Fruit fly (Drosophila melanogaster) whole organism, embryonic: ENCODE results near the gene Bace.

Experiments
- B-H1 ChIP-seq: fragments of 200-800 bp; sonication (Bioruptor generic); IDR thresholded peaks from 3 replicates; pipeline ENCODE4 v1.3.6; 2022; ENCODE audit warnings: missing biosample characterization, missing genetic modification characterization
- CG10565 ChIP-seq: fragments of 200-800 bp; sonication (Bioruptor generic); optimal IDR thresholded peaks from 3 replicates; lab custom pipeline; 2016; ENCODE audit warnings: missing biosample characterization, mild to moderate bottlenecking, missing genetic modification characterization
- CG12299 ChIP-seq: fragments of 200-800 bp; sonication (Bioruptor generic); optimal IDR thresholded peaks from 2 replicates; lab custom pipeline; 2018; ENCODE audit warnings: missing biosample characterization, mild to moderate bottlenecking, missing genetic modification characterization
- CG12769 ChIP-seq: fragments of 200-800 bp; sonication (Bioruptor generic); optimal IDR thresholded peaks from 2 replicates; lab custom pipeline; 2019; ENCODE audit warnings: missing biosample characterization, mild to moderate bottlenecking, missing genetic modification characterization, moderate library complexity
- CG13894 ChIP-seq: fragments of 200-800 bp; sonication (Bioruptor generic); optimal IDR thresholded peaks from 3 replicates; lab custom pipeline; 2018; ENCODE audit warnings: missing biosample characterization, mild to moderate bottlenecking, missing genetic modification characterization, moderate library complexity
- CG16813 ChIP-seq: fragments of 200-800 bp; sonication (Bioruptor generic); IDR thresholded peaks from 3 replicates; pipeline ENCODE4 v1.3.6; 2022; ENCODE audit warnings: missing biosample characterization, missing genetic modification characterization; ENCODE audit not compliant: partially characterized antibody
- CG16815 ChIP-seq: fragments of 200-800 bp; sonication (Bioruptor generic); optimal IDR thresholded peaks from 3 replicates; lab custom pipeline; 2017; ENCODE audit warnings: missing biosample characterization, mild to moderate bottlenecking, missing genetic modification characterization
- CG16863 ChIP-seq: fragments of 200-800 bp; sonication (Bioruptor generic); optimal IDR thresholded peaks from 3 replicates; lab custom pipeline; 2016; ENCODE audit warnings: missing biosample characterization, missing genetic modification characterization
- CG17328 ChIP-seq: fragments of 200-800 bp; sonication (Bioruptor generic); IDR thresholded peaks from 2 replicates; pipeline ENCODE4 v1.3.6; 2022; ENCODE audit warnings: missing biosample characterization, missing genetic modification characterization
- CG17802 ChIP-seq: fragments of 200-800 bp; sonication (Bioruptor generic); optimal IDR thresholded peaks from 2 replicates; lab custom pipeline; 2018; ENCODE audit warnings: missing biosample characterization, mild to moderate bottlenecking, missing genetic modification characterization, moderate library complexity
- CG31388 ChIP-seq: fragments of 200-800 bp; sonication (Bioruptor generic); optimal IDR thresholded peaks from 2 replicates; lab custom pipeline; 2016; ENCODE audit warnings: missing biosample characterization, missing genetic modification characterization
- CG3163 ChIP-seq: fragments of 200-800 bp; sonication (Bioruptor generic); optimal IDR thresholded peaks from 3 replicates; lab custom pipeline; 2016; ENCODE audit warnings: missing biosample characterization, missing genetic modification characterization
- CG33557 ChIP-seq: fragments of 200-800 bp; sonication (Bioruptor generic); optimal IDR thresholded peaks from 2 replicates; lab custom pipeline; 2019; ENCODE audit warnings: missing biosample characterization, mild to moderate bottlenecking, missing genetic modification characterization, moderate library complexity
- CG3726 ChIP-seq: fragments of 200-800 bp; sonication (Bioruptor generic); IDR thresholded peaks from 3 replicates; pipeline ENCODE4, ENCODE4 v1.3.6; 2022; ENCODE audit warnings: missing biosample characterization, missing genetic modification characterization
- CG5180 ChIP-seq: fragments of 200-800 bp; sonication (Bioruptor generic); optimal IDR thresholded peaks from 3 replicates; lab custom pipeline; 2017; ENCODE audit warnings: missing biosample characterization, missing genetic modification characterization, mild to moderate bottlenecking, moderate library complexity, missing genetic modification reagents
- CG7357 ChIP-seq: fragments of 200-800 bp; sonication (Bioruptor generic); IDR thresholded peaks from 3 replicates; pipeline ENCODE4 v1.3.6; 2022; ENCODE audit warnings: missing biosample characterization, missing genetic modification characterization
- CkIIα-i1 ChIP-seq: fragments of 200-800 bp; sonication (Bioruptor generic); IDR thresholded peaks from 2 replicates; pipeline ENCODE4 v1.3.6; 2022; ENCODE audit warnings: missing biosample characterization, missing genetic modification characterization
- Dfd ChIP-seq, 2 experiments: fragments of >200 bp; optimal IDR thresholded peaks; 2 replicates each; lab custom pipeline; 2017; ENCODE audit warnings: missing biosample characterization in 2 of 2, missing genetic modification characterization in 2 of 2
- Dip3 ChIP-seq: fragments of 200-800 bp; sonication (Bioruptor generic); optimal IDR thresholded peaks from 3 replicates; lab custom pipeline; 2016; ENCODE audit warnings: missing biosample characterization, missing genetic modification characterization
- Fer2 ChIP-seq: fragments of 200-800 bp; sonication (Bioruptor generic); optimal IDR thresholded peaks from 2 replicates; lab custom pipeline; 2018; ENCODE audit warnings: missing biosample characterization, mild to moderate bottlenecking, missing genetic modification characterization, moderate library complexity
- Gsc ChIP-seq: fragments of 200-800 bp; sonication (Bioruptor generic); IDR thresholded peaks from 2 replicates; pipeline ENCODE4 v1.3.6; 2022; ENCODE audit warnings: missing biosample characterization, missing genetic modification characterization
- HLH54F ChIP-seq: fragments of 200-800 bp; sonication (Bioruptor generic); optimal IDR thresholded peaks from 3 replicates; lab custom pipeline; 2016; ENCODE audit warnings: missing biosample characterization, missing genetic modification characterization
- Hr39 ChIP-seq: fragments of >200 bp; optimal IDR thresholded peaks from 2 replicates; lab custom pipeline; 2017
- NC2α ChIP-seq: fragments of 200-800 bp; sonication (Bioruptor generic); optimal IDR thresholded peaks from 2 replicates; lab custom pipeline; 2016; ENCODE audit warnings: missing biosample characterization, missing genetic modification characterization
- Nf-YA ChIP-seq: fragments of 200-800 bp; sonication (Bioruptor generic); IDR thresholded peaks from 2 replicates; pipeline ENCODE4 v1.3.6; 2022; ENCODE audit warnings: missing biosample characterization, missing genetic modification characterization
- Opbp ChIP-seq: fragments of 200-800 bp; sonication (Bioruptor generic); IDR thresholded peaks from 3 replicates; pipeline ENCODE4 v1.3.6; 2022; ENCODE audit warnings: missing biosample characterization, missing genetic modification characterization; ENCODE audit not compliant: partially characterized antibody
- Sry-β ChIP-seq: fragments of 200-800 bp; sonication (Bioruptor generic); optimal IDR thresholded peaks from 2 replicates; lab custom pipeline; 2018; ENCODE audit warnings: missing biosample characterization, mild to moderate bottlenecking, missing genetic modification characterization, moderate library complexity
- amos ChIP-seq: fragments of 200-800 bp; sonication (Bioruptor generic); IDR thresholded peaks from 2 replicates; pipeline ENCODE4 v1.3.6; 2022; ENCODE audit warnings: missing biosample characterization, missing genetic modification characterization; ENCODE audit not compliant: partially characterized antibody
- ara ChIP-seq: fragments of 200-800 bp; sonication (Bioruptor generic); IDR thresholded peaks from 2 replicates; pipeline ENCODE4 v1.3.6; 2022; ENCODE audit warnings: missing biosample characterization, missing genetic modification characterization
- ci ChIP-seq: fragments of 200-800 bp; sonication (Bioruptor generic); IDR thresholded peaks from 3 replicates; pipeline ENCODE4 v1.3.6; 2022; ENCODE audit warnings: missing biosample characterization, missing genetic modification characterization
- crp ChIP-seq, 2 experiments: fragments of 200-800 bp; sonication (Bioruptor generic); optimal IDR thresholded peaks; 2 replicates in 1 of 2; 3 replicates in 1 of 2; lab custom pipeline; 2017; ENCODE audit warnings: missing biosample characterization in 2 of 2, missing genetic modification characterization in 2 of 2, mild to moderate bottlenecking in 1 of 2, moderate library complexity in 1 of 2
- da ChIP-seq: fragments of 200-800 bp; sonication (Bioruptor generic); optimal IDR thresholded peaks from 2 replicates; lab custom pipeline; 2016; ENCODE audit warnings: missing biosample characterization, missing genetic modification characterization
- dati ChIP-seq: fragments of 200-800 bp; sonication (Bioruptor generic); IDR thresholded peaks from 2 replicates; pipeline ENCODE4 v1.3.6; 2022; ENCODE audit warnings: missing biosample characterization, missing genetic modification characterization
- ems ChIP-seq: fragments of 200-800 bp; sonication (Bioruptor generic); optimal IDR thresholded peaks from 3 replicates; lab custom pipeline; 2016; ENCODE audit warnings: missing biosample characterization, missing genetic modification characterization
- exex ChIP-seq: fragments of 200-800 bp; sonication (Bioruptor generic); optimal IDR thresholded peaks from 4 replicates; lab custom pipeline; 2018; ENCODE audit warnings: missing biosample characterization, mild to moderate bottlenecking, missing genetic modification characterization, moderate library complexity
- ftz-f1 ChIP-seq: fragments of 200-800 bp; sonication (Bioruptor generic); optimal IDR thresholded peaks from 2 replicates; lab custom pipeline; 2016; ENCODE audit warnings: missing biosample characterization, missing genetic modification characterization
- gro ChIP-seq: fragments of 200-800 bp; sonication (Bioruptor generic); optimal IDR thresholded peaks from 2 replicates; lab custom pipeline; 2016; ENCODE audit warnings: missing biosample characterization, missing genetic modification characterization
- h ChIP-seq: fragments of >200 bp; optimal IDR thresholded peaks from 2 replicates; lab custom pipeline; 2017
- hbn ChIP-seq: fragments of 200-800 bp; sonication (Bioruptor generic); IDR thresholded peaks from 2 replicates; pipeline ENCODE4 v1.3.6; 2022; ENCODE audit warnings: missing biosample characterization, missing genetic modification characterization; ENCODE audit not compliant: partially characterized antibody
- klu ChIP-seq: fragments of 200-800 bp; sonication (Bioruptor generic); IDR thresholded peaks from 2 replicates; pipeline ENCODE4 v1.3.6; 2022; ENCODE audit warnings: missing biosample characterization, missing genetic modification characterization
- lab ChIP-seq: fragments of 200-800 bp; sonication (Bioruptor generic); optimal IDR thresholded peaks from 3 replicates; lab custom pipeline; 2017; ENCODE audit warnings: missing biosample characterization, missing genetic modification characterization, mild to moderate bottlenecking, moderate library complexity, missing genetic modification reagents
- nau ChIP-seq: fragments of 200-800 bp; sonication (Bioruptor generic); optimal IDR thresholded peaks from 3 replicates; lab custom pipeline; 2017; ENCODE audit warnings: missing biosample characterization, mild to moderate bottlenecking, missing genetic modification characterization, missing genetic modification reagents
- prd ChIP-seq, 3 experiments: fragments of >200 bp in 2 of 3; fragments of 200-800 bp in 1 of 3; sonication (Bioruptor generic) in 1 of 3; optimal IDR thresholded peaks in 2 of 3; IDR thresholded peaks in 1 of 3; 2 replicates in 2 of 3; 3 replicates in 1 of 3; pipeline versions ENCODE4 v1.3.6 to Lab custom; 2017 to 2022; ENCODE audit warnings: missing biosample characterization in 1 of 3, missing genetic modification characterization in 1 of 3
- psq ChIP-seq: fragments of 200-800 bp; sonication (Bioruptor generic); optimal IDR thresholded peaks from 2 replicates; lab custom pipeline; 2017; ENCODE audit warnings: missing biosample characterization, missing genetic modification characterization
- sr ChIP-seq: fragments of 200-800 bp; sonication (Bioruptor generic); IDR thresholded peaks from 3 replicates; pipeline ENCODE4 v1.3.6; 2022; ENCODE audit warnings: missing biosample characterization, missing genetic modification characterization
- ttk ChIP-seq: fragments of 200-800 bp; sonication (Bioruptor generic); IDR thresholded peaks from 2 replicates; pipeline ENCODE4 v2.1.2; 2022; ENCODE audit warnings: missing biosample characterization, missing genetic modification characterization
- twi ChIP-seq: fragments of 200-800 bp; optimal IDR thresholded peaks from 2 replicates; lab custom pipeline; 2019; ENCODE audit warnings: missing biosample characterization, mild to moderate bottlenecking, missing genetic modification characterization, moderate library complexity
- tx ChIP-seq: fragments of 200-800 bp; sonication (Bioruptor generic); optimal IDR thresholded peaks from 2 replicates; lab custom pipeline; 2016; ENCODE audit warnings: missing biosample characterization, missing genetic modification characterization
- unc-4 ChIP-seq: fragments of 200-800 bp; sonication (Bioruptor generic); IDR thresholded peaks from 2 replicates; pipeline ENCODE4 v1.3.6; 2022; ENCODE audit warnings: missing biosample characterization, missing genetic modification characterization; ENCODE audit not compliant: partially characterized antibody

Gene Bace

dm6 chr2L:8534515-8535295, 38.6 kb upstream of the Bace start (continued):
- TF ChIP-seq CkIIα-i1 (GFP tag; lab: Robert Waterston, UW) (peak; percentile 65; the same call in 1 of the 2 replicates), Nf-YA (peak; percentile 93), twi (tag; lab: Kevin White, UChicago) (peak; percentile 91), ci (peak; percentile 96), unc-4 (GFP tag; lab: Robert Waterston, UW) (peak; percentile 34), hbn (GFP tag; lab: Robert Waterston, UW) (peak; percentile 43), CG12299 (tag; lab: Kevin White, UChicago) (peak; percentile 93), CG31388 (peak; percentile 90), CG3163 (GFP tag; lab: Kevin White, UChicago) (peak; percentile 91), CG7357 (GFP tag; lab: Robert Waterston, UW) (peak; percentile 89), klu (GFP tag; lab: Robert Waterston, UW) (peak; percentile 82), ftz-f1 (GFP tag; lab: Kevin White, UChicago) (peak; percentile 76), HLH54F (GFP tag; lab: Kevin White, UChicago) (peak; percentile 65), psq (GFP tag; lab: Kevin White, UChicago) (peak; percentile 47), exex (tag; lab: Kevin White, UChicago) (no peak), CG13894 (peak; percentile 37), dati (peak; percentile 91), CG17328 (GFP tag; lab: Robert Waterston, UW) (peak; percentile 96), gro (GFP tag; lab: Kevin White, UChicago) (no peak), sr (GFP tag; lab: Robert Waterston, UW) (peak; percentile 70; the same call in 2 of the 3 replicates), ems (peak; percentile 90), da (peak; percentile 64), CG3726 (peak; percentile 94), Dfd (GFP tag; optimal IDR thresholded peaks at IDR 0.05; lab: Kevin White, UChicago) (no peak), CG17802 (tag; lab: Kevin White, UChicago) (peak; percentile 89), CG5180 (GFP tag; lab: Kevin White, UChicago) (peak; percentile 91), Dip3 (GFP tag; lab: Kevin White, UChicago) (peak; percentile 69), CG16815 (GFP tag; lab: Kevin White, UChicago) (peak; percentile 88), B-H1 (peak; percentile 92), Opbp (no peak), tx (GFP tag; lab: Kevin White, UChicago) (peak; percentile 74), Fer2 (peak; percentile 87), CG16813 (no peak), CG12769 (tag; lab: Kevin White, UChicago) (peak; percentile 91), CG10565 (GFP tag; lab: Kevin White, UChicago) (peak; percentile 74), Hr39 (lab: Kevin White, UChicago) (no peak), nau (GFP tag; lab: Kevin White, UChicago) (peak; percentile 96), amos (GFP tag; lab: Robert Waterston, UW) (no peak), crp (GFP tag; optimal IDR thresholded peaks at IDR 0.05; lab: Kevin White, UChicago) (peak; percentile 15 to 68), Sry-β (peak; percentile 64), NC2α (GFP tag; lab: Kevin White, UChicago) (peak; percentile 57), CG33557 (GFP tag; lab: Kevin White, UChicago) (peak; percentile 84), ara (GFP tag; lab: Robert Waterston, UW) (peak; percentile 91), CG16863 (GFP tag; lab: Kevin White, UChicago) (peak; percentile 87), ttk (GFP tag; lab: Robert Waterston, UW) (peak; percentile 95), lab (GFP tag; lab: Kevin White, UChicago) (peak; percentile 90), prd (optimal IDR thresholded peaks at IDR 0.05; lab: Kevin White, UChicago) (no peak), prd (GFP tag; IDR thresholded peaks at IDR 0.05; lab: Robert Waterston, UW) (peak; percentile 95), h (no peak), Gsc (GFP tag; lab: Robert Waterston, UW) (no peak)
